Worm (Caenorhabditis elegans) whole organism, mixed stage, embryonic: ENCODE measurements around the gene unc-104.

ENCODE experiments used
- ces-1 ChIP-seq: fragments of 150-350 bp; optimal IDR thresholded peaks from 2 replicates; lab custom pipeline; 2014; ENCODE audit warnings: missing biosample characterization, missing genetic modification reagents, missing genetic modification characterization
- elt-3 ChIP-seq: fragments of 150-350 bp; optimal IDR thresholded peaks from 2 replicates; lab custom pipeline; 2014; ENCODE audit warnings: missing biosample characterization, missing genetic modification characterization
- hlh-1 ChIP-seq: fragments of 150-350 bp; optimal IDR thresholded peaks from 2 replicates; lab custom pipeline; 2014; ENCODE audit warnings: missing biosample characterization, missing genetic modification reagents, missing genetic modification characterization
- lsy-2 ChIP-seq: fragments of 150-350 bp; optimal IDR thresholded peaks from 2 replicates; lab custom pipeline; 2014; ENCODE audit warnings: missing biosample characterization, missing genetic modification characterization
- mep-1 ChIP-seq: fragments of 150-350 bp; optimal IDR thresholded peaks from 2 replicates; lab custom pipeline; 2017; ENCODE audit warnings: missing biosample characterization, missing genetic modification reagents, missing genetic modification characterization, inconsistent platforms
- nhr-12 ChIP-seq: fragments of 150-350 bp; optimal IDR thresholded peaks from 2 replicates; lab custom pipeline; 2014; ENCODE audit warnings: missing biosample characterization, missing genetic modification characterization
- nhr-237 ChIP-seq: fragments of 150-350 bp; optimal IDR thresholded peaks from 2 replicates; lab custom pipeline; 2014; ENCODE audit warnings: missing biosample characterization, missing genetic modification characterization
- nhr-76 ChIP-seq: sonication (generic microtip); optimal IDR thresholded peaks from 2 replicates; lab custom pipeline; 2017; ENCODE audit warnings: missing biosample characterization, missing genetic modification characterization
- pha-4 ChIP-seq: fragments of 150-350 bp; optimal IDR thresholded peaks from 2 replicates; lab custom pipeline; 2018; ENCODE audit warnings: missing biosample characterization, missing genetic modification reagents, missing genetic modification characterization
- sptf-1 ChIP-seq: sonication (generic microtip); optimal IDR thresholded peaks from 2 replicates; lab custom pipeline; 2017; ENCODE audit warnings: mild to moderate bottlenecking, missing genetic modification characterization, moderate library complexity, missing compliant biosample characterization

DNA sequence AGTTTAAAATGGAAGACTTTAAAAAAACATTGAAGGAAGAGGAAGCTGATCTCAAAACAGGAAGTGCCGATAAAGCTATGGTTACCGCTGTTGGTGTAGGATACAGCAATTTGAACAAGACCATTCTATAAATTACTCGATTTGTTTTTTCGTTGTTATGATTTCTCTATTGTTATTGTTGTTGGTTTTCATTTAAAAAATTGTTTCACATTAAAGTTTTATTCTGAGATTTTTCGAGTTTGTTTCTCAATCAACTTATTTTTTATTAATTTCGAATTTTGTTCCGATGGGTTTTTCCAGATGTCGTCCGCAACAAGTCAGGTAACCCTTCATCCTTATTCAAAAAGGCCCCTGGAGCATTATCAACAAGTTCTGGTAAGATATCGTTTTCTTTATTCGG lies 57.0 kb downstream of the unc-104 start, which contains the start of gene ZK1127.12:
- TF ChIP-seq nhr-76 (tag; lab: Kevin White, UChicago) (no peak), elt-3 (tag; lab: Kevin White, UChicago) (no peak), nhr-12 (no peak), nhr-237 (no peak), sptf-1 (no peak), ces-1 (GFP tag; lab: Kevin White, UChicago) (no peak), lsy-2 (no peak), hlh-1 (tag; lab: Kevin White, UChicago) (no peak), mep-1 (no peak), pha-4 (tag; lab: Kevin White, UChicago) (no peak)
